Worm (Caenorhabditis elegans) whole organism, L1 larva: ENCODE data around the gene ZC416.2.

Experiments
- efl-1 ChIP-seq, 4 experiments: fragments of 150-350 bp; optimal IDR thresholded peaks in 3 of 4; peaks in 1 of 4; 1 replicate in 1 of 4; 2 replicates in 3 of 4; lab custom pipeline; 2014; ENCODE audit warnings: missing biosample characterization in 2 of 4, missing genetic modification characterization in 2 of 4, missing genetic modification reagents in 2 of 4
- ets-5 ChIP-seq: fragments of 200-800 bp; sonication (Bioruptor generic); IDR thresholded peaks from 2 replicates; pipeline ENCODE4 v1.3.6; 2022; ENCODE audit warnings: missing genetic modification characterization, missing compliant biosample characterization
- hlh-4 ChIP-seq: sonication (generic microtip); optimal IDR thresholded peaks from 2 replicates; lab custom pipeline; 2016; ENCODE audit warnings: mild to moderate bottlenecking, missing genetic modification characterization, missing compliant biosample characterization
- lin-15B ChIP-seq: fragments of 150-350 bp; sonication (generic microtip); optimal IDR thresholded peaks from 3 replicates; lab custom pipeline; 2014; ENCODE audit warnings: missing biosample characterization, missing genetic modification characterization
- pqm-1 ChIP-seq: sonication (generic microtip); optimal IDR thresholded peaks from 3 replicates; lab custom pipeline; 2017; ENCODE audit warnings: missing biosample characterization, missing genetic modification characterization
- snpc-4 ChIP-seq: fragments of 150-350 bp; optimal IDR thresholded peaks from 2 replicates; lab custom pipeline; 2014; ENCODE audit warnings: missing biosample characterization, missing genetic modification characterization
- sptf-1 ChIP-seq: fragments of 150-350 bp; optimal IDR thresholded peaks from 2 replicates; lab custom pipeline; 2014; ENCODE audit warnings: missing biosample characterization, missing genetic modification characterization
- tlp-1 ChIP-seq: fragments of 150-350 bp; optimal IDR thresholded peaks from 2 replicates; lab custom pipeline; 2014; ENCODE audit warnings: missing biosample characterization, missing genetic modification characterization

DNA sequence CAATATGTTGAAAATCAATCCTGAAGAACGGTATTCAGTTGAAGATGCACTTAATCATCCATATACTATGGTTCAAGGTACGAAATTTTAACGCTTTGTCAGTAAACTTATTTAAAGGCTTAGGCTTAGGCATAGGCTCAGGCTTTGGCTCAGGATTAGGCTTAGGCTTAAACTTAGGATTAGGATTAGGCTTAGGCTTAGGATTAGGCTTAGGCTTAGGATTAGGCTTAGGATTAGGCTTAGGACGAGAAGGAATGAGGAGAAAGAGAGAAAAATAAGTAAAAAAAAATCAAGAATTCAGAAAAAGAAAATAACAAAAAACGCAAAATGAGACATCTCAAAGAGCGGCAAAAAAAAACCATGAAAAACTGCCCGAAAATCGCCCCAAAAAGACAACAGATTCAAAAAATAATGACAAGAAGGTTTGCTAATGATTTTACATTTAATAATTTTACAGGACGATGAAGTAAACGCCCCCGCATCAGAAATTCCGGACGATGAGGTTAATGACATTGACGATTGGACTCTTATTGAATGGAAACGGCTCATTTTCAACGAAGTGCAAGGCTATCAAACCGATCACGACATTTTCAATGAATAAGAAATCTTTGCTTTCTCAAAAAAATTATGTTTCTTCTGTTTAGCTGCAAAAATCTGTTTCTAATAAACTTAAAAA is 24.7 kb upstream of the ZC416.2 start:
- TF ChIP-seq sptf-1 (tag; lab: Kevin White, UChicago) (no peak), snpc-4 (no peak), efl-1 (optimal IDR thresholded peaks at IDR 0.05; lab: Kevin White, UChicago) (no peak), efl-1 (GFP tag; optimal IDR thresholded peaks at IDR 0.05 in 1 of 2; lab: Kevin White, UChicago) (no peak), lin-15B (tag; lab: Kevin White, UChicago) (no peak), ets-5 (no peak), tlp-1 (tag; lab: Kevin White, UChicago) (no peak), hlh-4 (tag; lab: Kevin White, UChicago) (no peak), pqm-1 (tag; lab: Kevin White, UChicago) (no peak)
